Worm (Caenorhabditis elegans): ENCODE measurements around the gene Y6D1A.2.

DNA sequence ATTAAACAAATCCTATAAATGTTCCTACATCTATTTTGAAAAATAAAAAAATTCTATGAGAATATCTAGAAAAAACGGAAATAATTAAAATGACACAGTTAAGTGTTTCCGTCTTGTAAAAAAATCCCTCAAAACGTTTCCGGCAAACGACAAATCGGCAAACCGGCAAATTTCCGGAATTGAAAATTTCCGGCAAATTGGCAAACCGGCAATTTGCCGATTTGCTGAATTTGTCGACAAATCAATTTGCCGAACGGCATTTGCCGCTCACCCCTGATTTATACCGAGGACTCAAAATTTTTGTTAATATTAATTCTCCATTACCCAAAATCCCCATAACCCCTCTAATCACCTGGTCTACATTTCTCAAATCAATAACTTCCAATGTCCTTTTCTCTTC is 33.4 kb upstream of the Y6D1A.2 start:
- TF ChIP-seq lin-11 (tag; optimal IDR thresholded peaks at IDR 0.05) (no peak), C38D4.7 (GFP tag; optimal IDR thresholded peaks at IDR 0.05) (no peak), tbx-2 (tag; optimal IDR thresholded peaks at IDR 0.05) (no peak), pqm-1 (tag; optimal IDR thresholded peaks at IDR 0.05) (no peak), sox-4 (tag; optimal IDR thresholded peaks at IDR 0.05) (no peak), sox-2 (GFP tag; IDR thresholded peaks at IDR 0.05) (no peak), pag-3 (tag; optimal IDR thresholded peaks at IDR 0.05; ENCODE audit: borderline replicate concordance) (no peak), unc-86 (tag; optimal IDR thresholded peaks at IDR 0.05) (no peak), eyg-1 (tag; optimal IDR thresholded peaks at IDR 0.05) (no peak), unc-55 (GFP tag; optimal IDR thresholded peaks at IDR 0.05) (no peak)

Data from whole organism, late embryonic.